Fruit fly (Drosophila melanogaster) whole organism, embryonic: Measurements from ENCODE around the gene CG12289.

Experiments used
- CG15696 ChIP-seq: fragments of 200-800 bp; sonication (Bioruptor generic); optimal IDR thresholded peaks from 2 replicates; lab custom pipeline; 2019; ENCODE audit warnings: missing biosample characterization, mild to moderate bottlenecking, missing genetic modification characterization, moderate library complexity
- CG17186 ChIP-seq: fragments of 200-800 bp; sonication (Bioruptor generic); optimal IDR thresholded peaks from 3 replicates; lab custom pipeline; 2017; ENCODE audit warnings: missing biosample characterization, missing genetic modification reagents, missing genetic modification characterization
- CG31365 ChIP-seq: fragments of 200-800 bp; sonication (Bioruptor generic); optimal IDR thresholded peaks from 2 replicates; lab custom pipeline; 2018; ENCODE audit warnings: missing biosample characterization, mild to moderate bottlenecking, missing genetic modification characterization
- CG7372 ChIP-seq: fragments of 200-800 bp; sonication (Bioruptor generic); IDR thresholded peaks from 2 replicates; pipeline ENCODE4 v1.3.6; 2022; ENCODE audit warnings: missing biosample characterization, missing genetic modification characterization
- CG8290 ChIP-seq, 3 experiments: fragments of 200-800 bp; sonication (Bioruptor generic); optimal IDR thresholded peaks; 2 replicates each; lab custom pipeline; 2016 to 2019; ENCODE audit warnings: missing biosample characterization in 3 of 3, missing genetic modification characterization in 3 of 3, mild to moderate bottlenecking in 2 of 3, moderate library complexity in 1 of 3
- NK7.1 ChIP-seq: fragments of 200-800 bp; sonication (Bioruptor generic); optimal IDR thresholded peaks from 3 replicates; lab custom pipeline; 2016; ENCODE audit warnings: missing biosample characterization, missing genetic modification characterization
- Scr ChIP-seq: fragments of 200-800 bp; sonication (Bioruptor generic); IDR thresholded peaks from 2 replicates; pipeline ENCODE4 v1.3.6; 2022; ENCODE audit warnings: missing biosample characterization, missing genetic modification characterization; ENCODE audit not compliant: partially characterized antibody
- bcd ChIP-seq: fragments of 200-800 bp; sonication (Bioruptor generic); optimal IDR thresholded peaks from 2 replicates; lab custom pipeline; 2017; ENCODE audit warnings: missing biosample characterization, mild to moderate bottlenecking, missing genetic modification characterization
- fd64A ChIP-seq: fragments of 200-800 bp; sonication (Bioruptor generic); optimal IDR thresholded peaks from 3 replicates; lab custom pipeline; 2018; ENCODE audit warnings: missing biosample characterization, mild to moderate bottlenecking, missing genetic modification characterization
- gce ChIP-seq: fragments of 200-800 bp; sonication (Bioruptor generic); IDR thresholded peaks from 3 replicates; pipeline ENCODE4 v1.3.6; 2022; ENCODE audit warnings: missing biosample characterization, missing genetic modification characterization
- org-1 ChIP-seq: fragments of 200-800 bp; sonication (Bioruptor generic); optimal IDR thresholded peaks from 2 replicates; lab custom pipeline; 2017; ENCODE audit warnings: missing biosample characterization, missing genetic modification characterization
- psq ChIP-seq: fragments of 200-800 bp; sonication (Bioruptor generic); optimal IDR thresholded peaks from 2 replicates; lab custom pipeline; 2017; ENCODE audit warnings: missing biosample characterization, missing genetic modification characterization
- vfl ChIP-seq: fragments of 200-800 bp; sonication (Bioruptor generic); optimal IDR thresholded peaks from 2 replicates; lab custom pipeline; 2016; ENCODE audit warnings: missing biosample characterization, missing genetic modification characterization

DNA sequence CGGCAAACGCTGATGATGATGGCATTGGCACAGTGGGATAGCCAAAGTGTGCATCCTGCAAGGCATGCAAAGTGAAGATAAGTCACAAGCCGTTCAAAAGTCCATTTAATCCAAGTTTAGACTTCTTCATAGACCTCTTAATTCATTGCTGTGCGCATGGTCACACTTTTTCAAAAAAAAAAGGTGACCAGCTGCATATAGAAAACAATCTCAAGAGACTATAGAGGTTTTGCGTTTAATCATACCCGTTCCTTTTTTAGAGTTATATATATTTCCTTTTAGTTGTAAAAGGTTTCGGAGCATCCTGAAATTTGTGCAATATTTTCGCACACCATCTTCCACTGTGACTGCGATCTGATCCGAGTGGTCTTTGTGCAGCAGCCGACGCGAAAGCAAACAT lies 43.8 kb downstream of the CG12289 start:
- no peak for TF ChIP-seq CG31365 (tag; lab: Kevin White, UChicago)
- peak; percentile 10 for TF ChIP-seq CG15696 (tag; lab: Kevin White, UChicago)
- no peak for TF ChIP-seq CG17186 (GFP tag; lab: Kevin White, UChicago)
- no peak for TF ChIP-seq org-1 (GFP tag; lab: Kevin White, UChicago)
- no peak for TF ChIP-seq psq (GFP tag; lab: Kevin White, UChicago)
- TF ChIP-seq fd64A: no peak
- TF ChIP-seq CG8290 (GFP tag; optimal IDR thresholded peaks at IDR 0.05; lab: Kevin White, UChicago): peak; percentile 8
- no peak for TF ChIP-seq CG8290 (tag; optimal IDR thresholded peaks at IDR 0.05; lab: Kevin White, UChicago)
- no peak for TF ChIP-seq NK7.1 (GFP tag; lab: Kevin White, UChicago)
- TF ChIP-seq Scr (GFP tag; lab: Robert Waterston, UW): no peak
- no peak for TF ChIP-seq CG7372 (GFP tag; lab: Robert Waterston, UW)
- TF ChIP-seq vfl (GFP tag; lab: Kevin White, UChicago): no peak
- TF ChIP-seq gce: no peak
- TF ChIP-seq bcd: no peak
